Fruit fly (Drosophila melanogaster) Kc167 (cell line): ENCODE results near the gene SLC22A.

Source experiments
- Sin3A ChIP-seq: fragments of >200 bp; optimal IDR thresholded peaks from 2 replicates; lab custom pipeline; 2018; ENCODE audit warnings: missing external identifiers
- h ChIP-seq: fragments of >200 bp; optimal IDR thresholded peaks from 3 replicates; lab custom pipeline; 2018; ENCODE audit warnings: missing external identifiers
- ttk ChIP-seq: sonication (Bioruptor generic); optimal IDR thresholded peaks from 2 replicates; lab custom pipeline; 2017; ENCODE audit warnings: missing external identifiers

DNA sequence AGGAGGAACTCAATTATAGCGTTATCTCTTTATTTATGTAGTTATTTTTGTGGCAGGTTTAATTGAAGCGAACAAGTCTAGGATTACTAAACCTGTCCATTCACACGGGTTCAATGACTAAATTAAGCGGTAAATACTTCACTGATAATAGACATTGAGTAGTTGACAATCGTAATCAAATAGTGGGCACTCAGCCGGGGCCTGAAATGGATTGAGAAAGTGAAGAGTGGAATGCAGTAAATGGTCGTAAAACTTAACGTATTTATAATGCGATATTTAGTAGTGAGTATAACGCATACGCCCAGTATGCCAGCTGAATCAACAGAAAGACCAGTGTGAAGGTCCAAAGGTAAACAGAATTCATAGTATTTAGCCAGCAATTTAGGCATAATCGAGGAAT, 1.6 kb downstream of the SLC22A start:
- TF ChIP-seq Sin3A (no peak), h (lab: Kevin White, UChicago) (no peak), ttk (lab: Kevin White, UChicago) (no peak)
